Worm (Caenorhabditis elegans) whole organism, L2 larva: ENCODE results near the gene glb-14.

Experiments
- C34F6.9 ChIP-seq: fragments of 150-350 bp; optimal IDR thresholded peaks from 2 replicates; lab custom pipeline; 2014; ENCODE audit warnings: missing biosample characterization, missing genetic modification characterization
- F13H6.1 ChIP-seq: sonication (generic microtip); optimal IDR thresholded peaks from 2 replicates; lab custom pipeline; 2016; ENCODE audit warnings: missing genetic modification characterization, missing compliant biosample characterization
- R02D3.7 ChIP-seq: fragments of 150-350 bp; optimal IDR thresholded peaks from 2 replicates; lab custom pipeline; 2014; ENCODE audit warnings: missing biosample characterization, missing genetic modification characterization
- Y55F3AM.14 ChIP-seq: fragments of 200-800 bp; sonication (Bioruptor generic); optimal IDR thresholded peaks from 2 replicates; lab custom pipeline; 2018; ENCODE audit warnings: mild to moderate bottlenecking, missing genetic modification characterization, missing compliant biosample characterization
- ZK546.5 ChIP-seq: sonication (generic microtip); optimal IDR thresholded peaks from 2 replicates; lab custom pipeline; 2017; ENCODE audit warnings: missing biosample characterization, missing genetic modification characterization
- alr-1 ChIP-seq: fragments of 150-350 bp; optimal IDR thresholded peaks from 2 replicates; lab custom pipeline; 2014; ENCODE audit warnings: missing biosample characterization, missing genetic modification characterization
- aly-2 ChIP-seq: fragments of 150-350 bp; optimal IDR thresholded peaks from 2 replicates; lab custom pipeline; 2014; ENCODE audit warnings: missing biosample characterization, missing genetic modification characterization
- ama-1 ChIP-seq: fragments of 150-350 bp; optimal IDR thresholded peaks from 2 replicates; lab custom pipeline; 2018; ENCODE audit warnings: inconsistent platforms
- blmp-1 ChIP-seq: sonication (generic microtip); optimal IDR thresholded peaks from 2 replicates; lab custom pipeline; 2017; ENCODE audit warnings: missing genetic modification characterization, mild to moderate bottlenecking, missing compliant biosample characterization, antibody characterized with exemption, moderate library complexity; ENCODE audit not compliant: insufficient read depth
- ceh-16 ChIP-seq: fragments of 150-350 bp; optimal IDR thresholded peaks from 2 replicates; lab custom pipeline; 2014; ENCODE audit warnings: missing biosample characterization, missing genetic modification characterization
- ceh-82 ChIP-seq: fragments of 150-350 bp; optimal IDR thresholded peaks from 2 replicates; lab custom pipeline; 2014; ENCODE audit warnings: missing biosample characterization, missing genetic modification characterization
- dmd-4 ChIP-seq: sonication (generic microtip); optimal IDR thresholded peaks from 2 replicates; lab custom pipeline; 2017; ENCODE audit warnings: missing biosample characterization, missing genetic modification characterization
- egl-27 ChIP-seq: sonication (generic microtip); optimal IDR thresholded peaks from 3 replicates; lab custom pipeline; 2017; ENCODE audit warnings: missing biosample characterization, missing genetic modification reagents, missing genetic modification characterization
- elt-3 ChIP-seq: sonication (generic microtip); optimal IDR thresholded peaks from 2 replicates; lab custom pipeline; 2017; ENCODE audit warnings: missing biosample characterization, missing genetic modification characterization
- fos-1 ChIP-seq: fragments of 150-350 bp; optimal IDR thresholded peaks from 2 replicates; lab custom pipeline; 2014; ENCODE audit warnings: missing biosample characterization, missing genetic modification characterization
- gmeb-1 ChIP-seq: fragments of 150-350 bp; optimal IDR thresholded peaks from 2 replicates; lab custom pipeline; 2014; ENCODE audit warnings: missing biosample characterization, missing genetic modification characterization
- lin-13 ChIP-seq: fragments of 150-350 bp; optimal IDR thresholded peaks from 2 replicates; lab custom pipeline; 2014; ENCODE audit warnings: missing biosample characterization, missing genetic modification reagents, missing genetic modification characterization
- lin-39 ChIP-seq: fragments of 150-350 bp; optimal IDR thresholded peaks from 2 replicates; lab custom pipeline; 2014; ENCODE audit warnings: missing biosample characterization, missing genetic modification reagents, missing genetic modification characterization
- lsy-2 ChIP-seq, 2 experiments: fragments of 150-350 bp in 1 of 2; sonication (generic microtip) in 1 of 2; optimal IDR thresholded peaks; 2 replicates each; lab custom pipeline; 2014 to 2017; ENCODE audit warnings: missing biosample characterization in 2 of 2, missing genetic modification characterization in 2 of 2
- mbf-1 ChIP-seq: sonication (generic microtip); optimal IDR thresholded peaks from 2 replicates; lab custom pipeline; 2017; ENCODE audit warnings: missing biosample characterization, missing genetic modification characterization
- nhr-10 ChIP-seq: sonication (generic microtip); optimal IDR thresholded peaks from 2 replicates; lab custom pipeline; 2017; ENCODE audit warnings: missing biosample characterization, missing genetic modification characterization
- nhr-11 ChIP-seq: fragments of 150-350 bp; optimal IDR thresholded peaks from 2 replicates; lab custom pipeline; 2014; ENCODE audit warnings: missing biosample characterization, missing genetic modification characterization
- nhr-12 ChIP-seq: fragments of 150-350 bp; optimal IDR thresholded peaks from 2 replicates; lab custom pipeline; 2014; ENCODE audit warnings: missing biosample characterization, missing genetic modification characterization
- nhr-129 ChIP-seq: fragments of 150-350 bp; optimal IDR thresholded peaks from 2 replicates; lab custom pipeline; 2014; ENCODE audit warnings: missing biosample characterization, missing genetic modification characterization
- nhr-21 ChIP-seq: fragments of 150-350 bp; optimal IDR thresholded peaks from 2 replicates; lab custom pipeline; 2014; ENCODE audit warnings: missing biosample characterization, missing genetic modification characterization
- nhr-23 ChIP-seq: fragments of 150-350 bp; optimal IDR thresholded peaks from 2 replicates; lab custom pipeline; 2014; ENCODE audit warnings: missing biosample characterization, missing genetic modification reagents, missing genetic modification characterization
- nhr-237 ChIP-seq: fragments of 150-350 bp; optimal IDR thresholded peaks from 2 replicates; lab custom pipeline; 2014; ENCODE audit warnings: missing biosample characterization, missing genetic modification characterization
- nhr-6 ChIP-seq: fragments of 150-350 bp; optimal IDR thresholded peaks from 2 replicates; lab custom pipeline; 2014; ENCODE audit warnings: missing biosample characterization, missing genetic modification characterization
- peb-1 ChIP-seq: fragments of 150-350 bp; optimal IDR thresholded peaks from 2 replicates; lab custom pipeline; 2014; ENCODE audit warnings: missing biosample characterization, missing genetic modification characterization
- sem-4 ChIP-seq: fragments of 150-350 bp; optimal IDR thresholded peaks from 2 replicates; lab custom pipeline; 2014; ENCODE audit warnings: missing biosample characterization, missing genetic modification reagents, missing genetic modification characterization
- skn-1 ChIP-seq: sonication (generic microtip); optimal IDR thresholded peaks from 2 replicates; lab custom pipeline; 2017; ENCODE audit warnings: missing biosample characterization, missing genetic modification characterization
- sma-3 ChIP-seq: sonication (generic microtip); optimal IDR thresholded peaks from 2 replicates; lab custom pipeline; 2016; ENCODE audit warnings: missing genetic modification reagents, missing genetic modification characterization, missing compliant biosample characterization
- sma-9 ChIP-seq, 2 experiments: fragments of 150-350 bp in 1 of 2; sonication (generic microtip) in 1 of 2; optimal IDR thresholded peaks; 2 replicates each; lab custom pipeline; 2014 to 2016; ENCODE audit warnings: missing genetic modification characterization in 2 of 2, mild to moderate bottlenecking in 1 of 2, missing biosample characterization in 1 of 2, missing compliant biosample characterization in 1 of 2, missing genetic modification reagents in 1 of 2, moderate library complexity in 1 of 2
- unc-55 ChIP-seq: fragments of 150-350 bp; sonication (generic microtip); optimal IDR thresholded peaks from 3 replicates; lab custom pipeline; 2014; ENCODE audit warnings: missing biosample characterization, missing genetic modification reagents, missing genetic modification characterization
- zag-1 ChIP-seq: fragments of 150-350 bp; optimal IDR thresholded peaks from 2 replicates; lab custom pipeline; 2014; ENCODE audit warnings: missing biosample characterization, missing genetic modification characterization
- ztf-1 ChIP-seq: fragments of 200-800 bp; sonication (Bioruptor generic); conservative IDR thresholded peaks from 2 replicates; pipeline ENCODE4 v1.3.6; 2022; ENCODE audit warnings: missing genetic modification characterization, missing compliant biosample characterization

Gene glb-14

ce11 chrV:15563985-15564384 is 19.2 kb upstream of the glb-14 start:
- no peak for TF ChIP-seq unc-55
- TF ChIP-seq gmeb-1 (tag; lab: Kevin White, UChicago) = peak; percentile 38
- TF ChIP-seq nhr-21 (tag; lab: Kevin White, UChicago) = peak; percentile 60
- TF ChIP-seq C34F6.9 (tag; lab: Kevin White, UChicago) = peak; percentile 41
- peak; percentile 68 for TF ChIP-seq F13H6.1
- TF ChIP-seq sma-9 (GFP tag; optimal IDR thresholded peaks at IDR 0.05; lab: Kevin White, UChicago) = peak; percentile 95
- no peak for TF ChIP-seq sma-9 (tag; optimal IDR thresholded peaks at IDR 0.05; lab: Kevin White, UChicago)
- TF ChIP-seq nhr-129 (tag; lab: Kevin White, UChicago) = peak; percentile 76
- no peak for TF ChIP-seq nhr-12
- TF ChIP-seq lsy-2 (tag; optimal IDR thresholded peaks at IDR 0.05; lab: Kevin White, UChicago) = peak in 1 of 2 experiments; percentile 49
- peak; percentile 52 for TF ChIP-seq fos-1 (tag; lab: Kevin White, UChicago)
- TF ChIP-seq blmp-1 (tag; lab: Kevin White, UChicago) = no peak
- no peak for TF ChIP-seq aly-2 (tag; lab: Kevin White, UChicago)
- TF ChIP-seq ceh-16 (tag; lab: Kevin White, UChicago) = no peak
- no peak for TF ChIP-seq ZK546.5 (tag; lab: Kevin White, UChicago)
- TF ChIP-seq, all 48 proteins: peak for 8

- no peak for TF ChIP-seq dmd-4
- no peak for TF ChIP-seq alr-1
- no peak for TF ChIP-seq skn-1 (tag; lab: Kevin White, UChicago)
- no peak for TF ChIP-seq sem-4 (tag; lab: Kevin White, UChicago)
- TF ChIP-seq elt-3 (tag; lab: Kevin White, UChicago) = no peak
- TF ChIP-seq C34F6.9 (tag; lab: Kevin White, UChicago) = no peak
- no peak for TF ChIP-seq ZK546.5 (tag; lab: Kevin White, UChicago)
- no peak for TF ChIP-seq nhr-11 (tag; lab: Kevin White, UChicago)
- no peak for TF ChIP-seq gmeb-1 (tag; lab: Kevin White, UChicago)
- TF ChIP-seq mbf-1 = no peak
- TF ChIP-seq R02D3.7 (tag; lab: Kevin White, UChicago) = no peak
- TF ChIP-seq blmp-1 (tag; lab: Kevin White, UChicago) = no peak
- no peak for TF ChIP-seq aly-2 (tag; lab: Kevin White, UChicago)
- TF ChIP-seq ztf-1 (GFP tag; lab: Robert Waterston, UW) = no peak
- no peak for TF ChIP-seq nhr-237 (tag; lab: Kevin White, UChicago)
These were observed 18.7 kb upstream of the glb-14 start for ce11 chrV:15563477-15563876.

- TF ChIP-seq aly-2 (tag; lab: Kevin White, UChicago) (no peak), C34F6.9 (tag; lab: Kevin White, UChicago) (no peak), nhr-23 (tag; lab: Kevin White, UChicago) (no peak), peb-1 (no peak), sma-3 (no peak), nhr-10 (tag; lab: Kevin White, UChicago) (no peak), fos-1 (tag; lab: Kevin White, UChicago) (no peak), nhr-6 (tag; lab: Kevin White, UChicago) (no peak), gmeb-1 (tag; lab: Kevin White, UChicago) (no peak), nhr-21 (tag; lab: Kevin White, UChicago) (no peak), unc-55 (no peak), zag-1 (tag; lab: Kevin White, UChicago) (no peak)
- TF ChIP-seq, all 48 proteins: peak for 0
These were observed 17.7 kb upstream of the glb-14 start for ce11 chrV:15562541-15562940.

ce11 chrV:15559729-15560128 is 14.9 kb upstream of the glb-14 start:
- TF ChIP-seq nhr-10 (tag; lab: Kevin White, UChicago) = no peak
- no peak for TF ChIP-seq Y55F3AM.14 (GFP tag; lab: Kevin White, UChicago)
- no peak for TF ChIP-seq ama-1 (lab: Kevin White, UChicago)
- no peak for TF ChIP-seq lin-39 (tag; lab: Kevin White, UChicago)
- no peak for TF ChIP-seq ceh-82 (tag; lab: Kevin White, UChicago)
- no peak for TF ChIP-seq egl-27 (tag; lab: Kevin White, UChicago)
- TF ChIP-seq nhr-21 (tag; lab: Kevin White, UChicago) = no peak
- TF ChIP-seq lin-13 (GFP tag; lab: Kevin White, UChicago) = no peak
- TF ChIP-seq F13H6.1 = no peak
- TF ChIP-seq ztf-1 (GFP tag; lab: Robert Waterston, UW) = no peak
- TF ChIP-seq unc-55 = no peak
